Worm (Caenorhabditis elegans): ENCODE data around the gene C45G9.14.

Gene C45G9.14

ce11 chrIII:5080700-5081572 lies 36.1 kb downstream of the C45G9.14 start (continued):
- TF ChIP-seq snpc-1.2 (GFP tag; IDR thresholded peaks at IDR 0.05) (peak; percentile 86), lir-3 (tag; optimal IDR thresholded peaks at IDR 0.05) (peak; percentile 82), arid-1 (GFP tag; conservative IDR thresholded peaks at IDR 0.05) (peak; percentile 95), nhr-76 (tag; optimal IDR thresholded peaks at IDR 0.05) (no peak), ctbp-1 (GFP tag; IDR thresholded peaks at IDR 0.05) (peak; percentile 90), mdt-29 (GFP tag; IDR thresholded peaks at IDR 0.05) (peak; percentile 84; the same call in 1 of the 2 replicates), madf-5 (GFP tag; IDR thresholded peaks at IDR 0.05) (peak in 1 of 2 experiments; percentile 85; a peak in 2 of 4 replicates), spr-1 (tag; optimal IDR thresholded peaks at IDR 0.05) (peak; percentile 77), F49E8.2 (tag; optimal IDR thresholded peaks at IDR 0.05; ENCODE audit: borderline replicate concordance) (peak; percentile 93), Y75B8A.6 (GFP tag; IDR thresholded peaks at IDR 0.05) (peak; percentile 94), nhr-77 (tag; optimal IDR thresholded peaks at IDR 0.05) (no peak), mes-2 (tag; optimal IDR thresholded peaks at IDR 0.05; ENCODE audit: poor library complexity, severe bottlenecking) (peak; percentile 93)

ce11 chrIII:5081573-5081823 lies 36.7 kb downstream of the C45G9.14 start, which contains the start of gene cox-6A:
Gene cox-6A, plus strand, starts transcription at chrIII:5081724.
- no peak for TF ChIP-seq zip-11 (GFP tag; IDR thresholded peaks at IDR 0.05)
- no peak for TF ChIP-seq ceh-28 (tag; optimal IDR thresholded peaks at IDR 0.05)
- no peak for TF ChIP-seq nhr-10 (tag; optimal IDR thresholded peaks at IDR 0.05)
- TF ChIP-seq F26F4.8 (GFP tag; conservative IDR thresholded peaks at IDR 0.05) = no peak
- no peak for TF ChIP-seq lin-13 (GFP tag; optimal IDR thresholded peaks at IDR 0.05)
- TF ChIP-seq skn-1 (tag; optimal IDR thresholded peaks at IDR 0.05) = no peak
- no peak for TF ChIP-seq spr-1 (tag; optimal IDR thresholded peaks at IDR 0.05)
- TF ChIP-seq ZK337.2 (GFP tag; IDR thresholded peaks at IDR 0.05) = no peak
- TF ChIP-seq spr-3 (GFP tag; optimal IDR thresholded peaks at IDR 0.05) = no peak
- no peak for TF ChIP-seq ceh-20 (GFP tag; IDR thresholded peaks at IDR 0.05)
- TF ChIP-seq ctbp-1 (GFP tag; IDR thresholded peaks at IDR 0.05) = no peak
- TF ChIP-seq nhr-102 (tag; optimal IDR thresholded peaks at IDR 0.05) = no peak
- TF ChIP-seq lin-15B (tag; optimal IDR thresholded peaks at IDR 0.05) = no peak
- no peak for TF ChIP-seq ama-1 (optimal IDR thresholded peaks at IDR 0.05)
- no peak for TF ChIP-seq hmg-1.1 (GFP tag; IDR thresholded peaks at IDR 0.05)
- no peak for TF ChIP-seq pha-4 (GFP tag; IDR thresholded peaks at IDR 0.05)
- no peak for TF ChIP-seq pha-4 (tag; optimal IDR thresholded peaks at IDR 0.05)

ce11 chrIII:5083304-5083703 lies 38.5 kb downstream of the C45G9.14 start:
- TF ChIP-seq lin-1 (GFP tag; IDR thresholded peaks at IDR 0.05) (no peak), gei-8 (GFP tag; optimal IDR thresholded peaks at IDR 0.05) (no peak), mep-1 (tag; optimal IDR thresholded peaks at IDR 0.05) (peak; percentile 0), lin-13 (GFP tag; optimal IDR thresholded peaks at IDR 0.05) (no peak), unc-62 (GFP tag; optimal IDR thresholded peaks at IDR 0.05 in 1 of 2) (no peak), unc-62 (tag; optimal IDR thresholded peaks at IDR 0.05) (no peak), F10B5.3 (tag; optimal IDR thresholded peaks at IDR 0.05) (no peak), F49E8.2 (tag; optimal IDR thresholded peaks at IDR 0.05; ENCODE audit: borderline replicate concordance) (no peak), lir-3 (tag; optimal IDR thresholded peaks at IDR 0.05) (no peak), dve-1 (tag; optimal IDR thresholded peaks at IDR 0.05; ENCODE audit: insufficient read depth) (peak; percentile 25), egl-43 (GFP tag; IDR thresholded peaks at IDR 0.05) (no peak), duxl-1 (tag; optimal IDR thresholded peaks at IDR 0.05; ENCODE audit: poor library complexity) (no peak), vab-7 (GFP tag; IDR thresholded peaks at IDR 0.05) (no peak), F44E2.7 (GFP tag; IDR thresholded peaks at IDR 0.05) (0 out of 2 replicates have a peak, but pooled peaks have one; percentile 15), zip-2 (tag; optimal IDR thresholded peaks at IDR 0.05) (no peak), ceh-62 (tag; optimal IDR thresholded peaks at IDR 0.05) (no peak), aha-1 (tag) (peak; percentile 59), set-16 (GFP tag; IDR thresholded peaks at IDR 0.05) (no peak), T20F7.1 (GFP tag; optimal IDR thresholded peaks at IDR 0.05) (peak; percentile 36), ZK546.5 (tag; optimal IDR thresholded peaks at IDR 0.05) (no peak), nhr-102 (tag; optimal IDR thresholded peaks at IDR 0.05) (no peak), madf-9 (GFP tag; conservative IDR thresholded peaks at IDR 0.05) (no peak), lin-15B (tag; optimal IDR thresholded peaks at IDR 0.05) (no peak), dmd-8 (GFP tag; IDR thresholded peaks at IDR 0.05) (no peak), lin-29 (GFP tag; IDR thresholded peaks at IDR 0.05) (no peak), F37D6.2 (tag; optimal IDR thresholded peaks at IDR 0.05) (no peak)
